Worm (Caenorhabditis elegans) whole organism, L4 larva: ENCODE measurements around the gene gpcp-2.

Experiments used
- D1046.2 ChIP-seq: fragments of 200-800 bp; sonication (Bioruptor generic); IDR thresholded peaks from 2 replicates; pipeline ENCODE4 v1.3.6; 2022; ENCODE audit warnings: missing genetic modification characterization, missing compliant biosample characterization
- R02D3.7 ChIP-seq: fragments of 150-350 bp; sonication (generic microtip); optimal IDR thresholded peaks from 3 replicates; lab custom pipeline; 2014; ENCODE audit warnings: missing biosample characterization, missing genetic modification characterization
- T20F7.1 ChIP-seq: fragments of 200-800 bp; sonication (Bioruptor generic); optimal IDR thresholded peaks from 2 replicates; lab custom pipeline; 2018; ENCODE audit warnings: mild to moderate bottlenecking, missing genetic modification characterization, missing compliant biosample characterization
- Y105C5A.15 ChIP-seq: fragments of 200-800 bp; sonication (Bioruptor generic); IDR thresholded peaks from 2 replicates; pipeline ENCODE4 v1.3.6; 2022; ENCODE audit warnings: missing genetic modification characterization, missing compliant biosample characterization
- Y5F2A.4 ChIP-seq: fragments of 200-800 bp; sonication (Bioruptor generic); optimal IDR thresholded peaks from 2 replicates; lab custom pipeline; 2018; ENCODE audit warnings: mild to moderate bottlenecking, missing genetic modification characterization, missing compliant biosample characterization
- ama-1 ChIP-seq: fragments of 150-350 bp; optimal IDR thresholded peaks from 2 replicates; lab custom pipeline; 2014; ENCODE audit warnings: inconsistent platforms, mixed read lengths
- arid-1 ChIP-seq: fragments of 200-800 bp; sonication (Bioruptor generic); conservative IDR thresholded peaks from 2 replicates; pipeline ENCODE4 v1.3.6; 2022; ENCODE audit warnings: missing genetic modification reagents, missing genetic modification characterization, missing compliant biosample characterization
- attf-4 ChIP-seq: sonication (generic microtip); optimal IDR thresholded peaks from 3 replicates; lab custom pipeline; 2017; ENCODE audit warnings: missing biosample characterization, missing genetic modification characterization
- ceh-20 ChIP-seq: fragments of 200-800 bp; sonication (Bioruptor generic); IDR thresholded peaks from 2 replicates; pipeline ENCODE4 v1.3.6; 2022; ENCODE audit warnings: missing genetic modification reagents, missing genetic modification characterization, missing compliant biosample characterization
- ceh-62 ChIP-seq: sonication (generic microtip); optimal IDR thresholded peaks from 2 replicates; lab custom pipeline; 2017; ENCODE audit warnings: missing biosample characterization, missing genetic modification characterization
- ceh-82 ChIP-seq: sonication (generic microtip); optimal IDR thresholded peaks from 2 replicates; lab custom pipeline; 2017; ENCODE audit warnings: missing biosample characterization, missing genetic modification characterization
- ces-1 ChIP-seq: fragments of 150-350 bp; sonication (generic microtip); optimal IDR thresholded peaks from 4 replicates; lab custom pipeline; 2014; ENCODE audit warnings: missing biosample characterization, missing genetic modification reagents, missing genetic modification characterization
- cey-2 ChIP-seq: sonication (generic microtip); optimal IDR thresholded peaks from 3 replicates; lab custom pipeline; 2017; ENCODE audit warnings: missing genetic modification characterization, mild to moderate bottlenecking, missing compliant biosample characterization, antibody characterized with exemption, borderline replicate concordance; ENCODE audit not compliant: insufficient read depth
- daf-8 ChIP-seq: fragments of 200-800 bp; sonication (Bioruptor generic); IDR thresholded peaks from 2 replicates; pipeline ENCODE4 v1.3.6; 2022; ENCODE audit warnings: missing genetic modification characterization, missing compliant biosample characterization
- dmd-6 ChIP-seq: fragments of 200-800 bp; sonication (Bioruptor generic); IDR thresholded peaks from 2 replicates; pipeline ENCODE4 v1.3.6; 2022; ENCODE audit warnings: missing genetic modification reagents, missing genetic modification characterization, missing compliant biosample characterization
- dmd-8 ChIP-seq: fragments of 200-800 bp; sonication (Bioruptor generic); IDR thresholded peaks from 2 replicates; pipeline ENCODE4 v1.3.6; 2022; ENCODE audit warnings: missing genetic modification characterization, missing compliant biosample characterization
- dpl-1 ChIP-seq: fragments of 150-350 bp; optimal IDR thresholded peaks from 2 replicates; lab custom pipeline; 2014; ENCODE audit warnings: missing biosample characterization, missing genetic modification reagents, missing genetic modification characterization
- dve-1 ChIP-seq: sonication (generic microtip); optimal IDR thresholded peaks from 2 replicates; lab custom pipeline; 2017; ENCODE audit warnings: antibody characterized with exemption, mild to moderate bottlenecking, missing genetic modification characterization, missing compliant biosample characterization; ENCODE audit not compliant: insufficient read depth
- egl-27 ChIP-seq: sonication (generic microtip); optimal IDR thresholded peaks from 3 replicates; lab custom pipeline; 2017; ENCODE audit warnings: missing biosample characterization, missing genetic modification reagents, missing genetic modification characterization
- hlh-11 ChIP-seq: fragments of 200-800 bp; sonication (Bioruptor generic); optimal IDR thresholded peaks from 2 replicates; lab custom pipeline; 2018; ENCODE audit warnings: mild to moderate bottlenecking, missing genetic modification characterization, missing compliant biosample characterization
- lin-15B ChIP-seq: fragments of 150-350 bp; sonication (generic microtip); optimal IDR thresholded peaks from 3 replicates; lab custom pipeline; 2014; ENCODE audit warnings: missing biosample characterization, missing genetic modification characterization
- lin-29 ChIP-seq: fragments of 200-800 bp; sonication (Bioruptor generic); IDR thresholded peaks from 2 replicates; pipeline ENCODE4 v1.3.6; 2022; ENCODE audit warnings: missing genetic modification reagents, missing genetic modification characterization, missing compliant biosample characterization
- lin-38 ChIP-seq: fragments of 200-800 bp; sonication (Bioruptor generic); IDR thresholded peaks from 2 replicates; pipeline ENCODE4 v1.3.6; 2022; ENCODE audit warnings: missing genetic modification reagents, missing genetic modification characterization, missing compliant biosample characterization
- lir-3 ChIP-seq: sonication (generic microtip); optimal IDR thresholded peaks from 2 replicates; lab custom pipeline; 2016; ENCODE audit warnings: mild to moderate bottlenecking, missing genetic modification characterization, missing compliant biosample characterization
- lsy-2 ChIP-seq, 2 experiments: fragments of 150-350 bp in 1 of 2; sonication (generic microtip) in 1 of 2; optimal IDR thresholded peaks; 2 replicates each; lab custom pipeline; 2014 to 2017; ENCODE audit warnings: missing biosample characterization in 2 of 2, missing genetic modification characterization in 2 of 2
- madf-9 ChIP-seq: fragments of 200-800 bp; sonication (Bioruptor generic); conservative IDR thresholded peaks from 2 replicates; pipeline ENCODE4 v1.3.6; 2022; ENCODE audit warnings: missing genetic modification reagents, missing genetic modification characterization, missing compliant biosample characterization
- mdl-1 ChIP-seq, 2 experiments: fragments of 150-350 bp in 1 of 2; sonication (generic microtip) in 1 of 2; optimal IDR thresholded peaks; 2 replicates each; lab custom pipeline; 2014 to 2017; ENCODE audit warnings: missing biosample characterization in 2 of 2, missing genetic modification characterization in 2 of 2
- mdt-29 ChIP-seq: fragments of 200-800 bp; sonication (Bioruptor generic); IDR thresholded peaks from 2 replicates; pipeline ENCODE4 v1.3.6; 2022; ENCODE audit warnings: missing genetic modification reagents, missing genetic modification characterization, missing compliant biosample characterization
- mes-2 ChIP-seq: sonication (generic microtip); optimal IDR thresholded peaks from 2 replicates; lab custom pipeline; 2016; ENCODE audit warnings: missing genotype, mild to moderate bottlenecking, missing genetic modification characterization, missing compliant biosample characterization; ENCODE audit not compliant: poor library complexity, severe bottlenecking
- nhr-11 ChIP-seq: fragments of 150-350 bp; optimal IDR thresholded peaks from 2 replicates; lab custom pipeline; 2014; ENCODE audit warnings: missing biosample characterization, missing genetic modification characterization
- nhr-25 ChIP-seq: sonication (generic microtip); optimal IDR thresholded peaks from 2 replicates; lab custom pipeline; 2017; ENCODE audit warnings: missing genetic modification characterization, mild to moderate bottlenecking, missing compliant biosample characterization, antibody characterized with exemption, moderate library complexity, borderline replicate concordance; ENCODE audit not compliant: insufficient read depth
- nhr-28 ChIP-seq: fragments of 150-350 bp; optimal IDR thresholded peaks from 2 replicates; lab custom pipeline; 2014; ENCODE audit warnings: missing biosample characterization, missing genetic modification characterization
- nhr-41 ChIP-seq: fragments of 200-800 bp; sonication (Bioruptor generic); IDR thresholded peaks from 2 replicates; pipeline ENCODE4 v1.3.6; 2022; ENCODE audit warnings: missing genetic modification reagents, missing genetic modification characterization, missing compliant biosample characterization
- nhr-48 ChIP-seq: sonication (generic microtip); optimal IDR thresholded peaks from 2 replicates; lab custom pipeline; 2016; ENCODE audit warnings: mild to moderate bottlenecking, missing genetic modification characterization, missing compliant biosample characterization
- php-3 ChIP-seq: fragments of 200-800 bp; sonication (Bioruptor generic); IDR thresholded peaks from 2 replicates; pipeline ENCODE4 v1.3.6; 2022; ENCODE audit warnings: missing genetic modification reagents, missing genetic modification characterization, missing compliant biosample characterization
- pqm-1 ChIP-seq: sonication (generic microtip); optimal IDR thresholded peaks from 2 replicates; lab custom pipeline; 2017; ENCODE audit warnings: missing biosample characterization, missing genetic modification characterization
- saeg-2 ChIP-seq: fragments of 200-800 bp; sonication (Bioruptor generic); IDR thresholded peaks from 2 replicates; pipeline ENCODE4 v1.3.6; 2022; ENCODE audit warnings: missing genetic modification reagents, missing genetic modification characterization, missing compliant biosample characterization
- sdz-12 ChIP-seq: fragments of 200-800 bp; sonication (Bioruptor generic); optimal IDR thresholded peaks from 2 replicates; lab custom pipeline; 2018; ENCODE audit warnings: mild to moderate bottlenecking, missing genetic modification characterization, missing compliant biosample characterization
- set-16 ChIP-seq: fragments of 200-800 bp; sonication (Bioruptor generic); IDR thresholded peaks from 2 replicates; pipeline ENCODE4 v1.3.6; 2022; ENCODE audit warnings: missing genetic modification reagents, missing genetic modification characterization, missing compliant biosample characterization
- tag-97 ChIP-seq: fragments of 200-800 bp; sonication (Bioruptor generic); IDR thresholded peaks from 2 replicates; pipeline ENCODE4 v1.3.6; 2022; ENCODE audit warnings: missing genetic modification characterization, missing compliant biosample characterization
- unc-62 ChIP-seq, 3 experiments: fragments of 150-350 bp in 1 of 3; sonication (generic microtip); optimal IDR thresholded peaks in 2 of 3; peaks in 1 of 3; 1 replicate in 1 of 3; 2 replicates in 2 of 3; lab custom pipeline; 2014 to 2017; ENCODE audit warnings: missing biosample characterization in 3 of 3, missing genetic modification characterization in 3 of 3, missing genetic modification reagents in 3 of 3, missing genotype in 1 of 3
- zag-1 ChIP-seq: fragments of 150-350 bp; optimal IDR thresholded peaks from 2 replicates; lab custom pipeline; 2014; ENCODE audit warnings: missing biosample characterization, missing genetic modification characterization
- zfp-3 ChIP-seq: fragments of 200-800 bp; sonication (Bioruptor generic); conservative IDR thresholded peaks from 2 replicates; pipeline ENCODE4 v1.3.6; 2022; ENCODE audit warnings: missing genetic modification reagents, missing genetic modification characterization, missing compliant biosample characterization

Gene gpcp-2

ce11 chrII:8037863-8038262 lies 35.3 kb downstream of the gpcp-2 start, which contains the start of gene C08B11.9:
Gene C08B11.9 (minus strand): TSS chrII:8038169.
- no peak for TF ChIP-seq saeg-2 (GFP tag; lab: Robert Waterston, UW)
- TF ChIP-seq lin-38, result peak; percentile 54
- TF ChIP-seq arid-1 (GFP tag; lab: Robert Waterston, UW), result peak; percentile 55; the same call in 1 of the 2 replicates

- no peak for TF ChIP-seq nhr-11
- TF ChIP-seq attf-4, result no peak
- no peak for TF ChIP-seq R02D3.7 (tag; lab: Kevin White, UChicago)
- TF ChIP-seq nhr-48 (tag; lab: Kevin White, UChicago), result no peak
- no peak for TF ChIP-seq dmd-8 (GFP tag; lab: Robert Waterston, UW)
- no peak for TF ChIP-seq ceh-62 (tag; lab: Kevin White, UChicago)
- no peak for TF ChIP-seq ceh-82
- no peak for TF ChIP-seq lsy-2 (tag; optimal IDR thresholded peaks at IDR 0.05; lab: Kevin White, UChicago)
- no peak for TF ChIP-seq sdz-12
- no peak for TF ChIP-seq dpl-1 (GFP tag; lab: Kevin White, UChicago)
- no peak for TF ChIP-seq ces-1 (GFP tag; lab: Kevin White, UChicago)
- TF ChIP-seq lir-3 (tag; lab: Kevin White, UChicago), result no peak
- no peak for TF ChIP-seq hlh-11
- TF ChIP-seq T20F7.1 (GFP tag; lab: Kevin White, UChicago), result no peak
- TF ChIP-seq, all 104 proteins: peak for 0
Measured at ce11 chrII:8037246-8037645, 35.9 kb downstream of the gpcp-2 start, which contains the start of gene arp-6. Gene arp-6 (minus strand): TSS chrII:8037346.

ce11 chrII:8035667-8036066 lies 37.5 kb downstream of the gpcp-2 start, which contains the start of gene sap-49:
Gene sap-49 (minus strand): TSS chrII:8035767.
- no peak for TF ChIP-seq Y5F2A.4
- 0 out of 2 replicates have a peak, but pooled peaks have one; percentile 5 for TF ChIP-seq lin-38

ce11 chrII:8034617-8035016 lies 38.6 kb downstream of the gpcp-2 start:
- TF ChIP-seq egl-27 (tag; lab: Kevin White, UChicago), result no peak
- TF ChIP-seq set-16 (GFP tag; lab: Robert Waterston, UW), result peak; percentile 79
- no peak for TF ChIP-seq php-3
- 0 out of 2 replicates have a peak, but pooled peaks have one; percentile 20 for TF ChIP-seq lin-29 (GFP tag; lab: Robert Waterston, UW)
- no peak for TF ChIP-seq attf-4

DNA sequence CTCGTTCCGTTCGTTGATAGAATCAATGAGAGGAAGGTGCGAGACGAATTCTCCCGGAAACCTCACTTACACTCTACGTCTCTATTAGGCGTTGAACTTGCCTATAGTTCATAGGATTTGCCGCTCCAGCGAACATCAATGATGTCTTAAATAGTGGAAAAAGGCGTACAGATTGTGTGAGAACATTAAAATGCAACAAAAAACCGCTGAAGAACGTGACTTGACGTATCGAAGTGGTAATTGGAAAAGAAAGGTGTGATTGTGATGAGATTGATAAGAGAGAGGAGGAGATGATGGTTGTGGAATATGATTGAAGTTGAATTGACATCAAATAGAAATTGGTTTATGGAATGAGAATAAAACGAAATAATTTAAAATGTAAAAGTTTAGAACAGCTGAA lies 39.2 kb downstream of the gpcp-2 start:
- TF ChIP-seq ama-1 (peak; percentile 10), mdt-29 (GFP tag; lab: Robert Waterston, UW) (no peak), nhr-28 (tag; lab: Kevin White, UChicago) (peak; percentile 21), attf-4 (no peak), zfp-3 (GFP tag; lab: Robert Waterston, UW) (no peak), hlh-11 (peak; percentile 39), Y105C5A.15 (GFP tag; lab: Robert Waterston, UW) (no peak), mes-2 (tag; lab: Kevin White, UChicago) (peak; percentile 10), lin-38 (no peak), dve-1 (peak; percentile 25), pqm-1 (tag; lab: Kevin White, UChicago) (peak; percentile 17), ceh-20 (GFP tag; lab: Robert Waterston, UW) (peak; percentile 68; the same call in 1 of the 2 replicates), daf-8 (GFP tag; lab: Robert Waterston, UW) (no peak), mdl-1 (tag; optimal IDR thresholded peaks at IDR 0.05; lab: Kevin White, UChicago) (peak in 1 of 2 experiments; percentile 5), unc-62 (GFP tag; optimal IDR thresholded peaks at IDR 0.05 in 1 of 2; lab: Kevin White, UChicago) (no peak), unc-62 (tag; optimal IDR thresholded peaks at IDR 0.05; lab: Kevin White, UChicago) (no peak), nhr-25 (tag; lab: Kevin White, UChicago) (no peak), nhr-41 (GFP tag; lab: Robert Waterston, UW) (no peak), cey-2 (no peak), D1046.2 (GFP tag; lab: Robert Waterston, UW) (no peak), tag-97 (GFP tag; lab: Robert Waterston, UW) (no peak), ces-1 (GFP tag; lab: Kevin White, UChicago) (no peak), zag-1 (tag; lab: Kevin White, UChicago) (no peak), dmd-6 (GFP tag; lab: Robert Waterston, UW) (peak; percentile 85), lin-15B (tag; lab: Kevin White, UChicago) (no peak), madf-9 (GFP tag; lab: Robert Waterston, UW) (peak; percentile 14; the same call in 1 of the 2 replicates), Y5F2A.4 (no peak)
